Fruit fly (Drosophila melanogaster) whole organism, embryonic: Measurements from ENCODE around the gene CG11307.

ENCODE experiments used
- Hr3 ChIP-seq: fragments of 200-800 bp; sonication (Bioruptor generic); optimal IDR thresholded peaks from 3 replicates; lab custom pipeline; 2016; ENCODE audit warnings: missing biosample characterization, missing genetic modification characterization
- NC2α ChIP-seq: fragments of 200-800 bp; sonication (Bioruptor generic); optimal IDR thresholded peaks from 2 replicates; lab custom pipeline; 2016; ENCODE audit warnings: missing biosample characterization, missing genetic modification characterization
- cas ChIP-seq: fragments of 200-800 bp; sonication (Bioruptor generic); IDR thresholded peaks from 2 replicates; pipeline ENCODE4 v1.3.6; 2022; ENCODE audit warnings: missing biosample characterization, missing genetic modification characterization
- chm ChIP-seq: fragments of 200-800 bp; sonication (Bioruptor generic); IDR thresholded peaks from 2 replicates; pipeline ENCODE4 v1.3.6; 2022; ENCODE audit warnings: missing biosample characterization, missing genetic modification characterization
- h ChIP-seq: fragments of >200 bp; optimal IDR thresholded peaks from 2 replicates; lab custom pipeline; 2017
- kay ChIP-seq: fragments of 200-800 bp; sonication (Bioruptor generic); optimal IDR thresholded peaks from 2 replicates; lab custom pipeline; 2016; ENCODE audit warnings: missing biosample characterization, missing genetic modification characterization
- prd ChIP-seq, 3 experiments: fragments of >200 bp in 2 of 3; fragments of 200-800 bp in 1 of 3; sonication (Bioruptor generic) in 1 of 3; optimal IDR thresholded peaks in 2 of 3; IDR thresholded peaks in 1 of 3; 2 replicates in 2 of 3; 3 replicates in 1 of 3; pipeline versions ENCODE4 v1.3.6 to Lab custom; 2017 to 2022; ENCODE audit warnings: missing biosample characterization in 1 of 3, missing genetic modification characterization in 1 of 3
- sd ChIP-seq: fragments of 200-800 bp; sonication (Bioruptor generic); optimal IDR thresholded peaks from 3 replicates; lab custom pipeline; 2018; ENCODE audit warnings: missing biosample characterization, mild to moderate bottlenecking, missing genetic modification characterization, moderate library complexity

- TF ChIP-seq NC2α (GFP tag; lab: Kevin White, UChicago) (no peak), h (lab: Kevin White, UChicago) (no peak), prd (optimal IDR thresholded peaks at IDR 0.05; lab: Kevin White, UChicago) (no peak), prd (GFP tag; IDR thresholded peaks at IDR 0.05; lab: Robert Waterston, UW) (no peak), kay (no peak), chm (GFP tag; lab: Robert Waterston, UW) (no peak), sd (tag; lab: Kevin White, UChicago) (no peak), Hr3 (GFP tag; lab: Kevin White, UChicago) (no peak), cas (GFP tag; lab: Robert Waterston, UW) (no peak)
These were observed 21.6 kb downstream of the CG11307 start, which contains the start of gene CG32445 for dm6 chr3L:21639059-21639458.
